Worm (Caenorhabditis elegans) whole organism, late embryonic: ENCODE measurements around the gene T19C4.1.

Experiments
- ceh-31 ChIP-seq: sonication (generic microtip); optimal IDR thresholded peaks from 2 replicates; lab custom pipeline; 2016; ENCODE audit warnings: missing genetic modification characterization, missing compliant biosample characterization
- elt-2 ChIP-seq: sonication (generic microtip); optimal IDR thresholded peaks from 2 replicates; lab custom pipeline; 2016; ENCODE audit warnings: missing genetic modification reagents, missing genetic modification characterization, missing compliant biosample characterization
- elt-4 ChIP-seq: sonication (generic microtip); optimal IDR thresholded peaks from 2 replicates; lab custom pipeline; 2016; ENCODE audit warnings: missing genetic modification characterization, missing compliant biosample characterization
- madf-2 ChIP-seq: sonication (generic microtip); optimal IDR thresholded peaks from 2 replicates; lab custom pipeline; 2017; ENCODE audit warnings: missing genetic modification characterization, missing compliant biosample characterization
- rnt-1 ChIP-seq: sonication (generic microtip); optimal IDR thresholded peaks from 2 replicates; lab custom pipeline; 2016; ENCODE audit warnings: missing genetic modification characterization, missing compliant biosample characterization
- sox-4 ChIP-seq: sonication (generic microtip); optimal IDR thresholded peaks from 2 replicates; lab custom pipeline; 2017; ENCODE audit warnings: mild to moderate bottlenecking, missing genetic modification characterization, inconsistent platforms, missing compliant biosample characterization
- syd-9 ChIP-seq: sonication (generic microtip); optimal IDR thresholded peaks from 2 replicates; lab custom pipeline; 2016; ENCODE audit warnings: mild to moderate bottlenecking, missing genetic modification characterization, moderate library complexity, missing compliant biosample characterization
- unc-86 ChIP-seq: sonication (generic microtip); optimal IDR thresholded peaks from 2 replicates; lab custom pipeline; 2016; ENCODE audit warnings: missing genetic modification characterization, missing compliant biosample characterization

DNA sequence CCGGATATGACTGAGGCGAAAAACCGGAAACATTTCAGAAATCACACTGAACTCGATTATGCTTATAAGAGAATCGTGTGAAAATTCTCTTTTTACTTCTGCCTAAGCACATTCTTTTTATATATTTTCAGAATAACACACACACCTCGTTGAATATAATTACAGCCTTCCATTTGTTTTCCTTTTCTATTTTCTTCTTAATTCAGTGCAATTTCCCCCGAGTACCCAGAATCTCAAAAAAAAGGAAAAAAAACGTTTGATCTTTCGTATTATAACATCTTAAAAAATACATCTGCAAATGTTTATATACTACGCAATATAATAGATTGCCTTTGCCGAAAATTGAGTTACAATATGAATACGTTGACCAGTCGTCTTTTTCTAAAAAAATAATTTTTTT is 17.7 kb upstream of the T19C4.1 start:
- no peak for TF ChIP-seq madf-2 (tag; lab: Kevin White, UChicago)
- no peak for TF ChIP-seq rnt-1
- TF ChIP-seq sox-4 (tag; lab: Kevin White, UChicago): no peak
- no peak for TF ChIP-seq unc-86 (tag; lab: Kevin White, UChicago)
- no peak for TF ChIP-seq elt-2 (tag; lab: Kevin White, UChicago)
- TF ChIP-seq ceh-31: no peak
- no peak for TF ChIP-seq syd-9 (tag; lab: Kevin White, UChicago)
- no peak for TF ChIP-seq elt-4 (tag; lab: Kevin White, UChicago)
